Fruit fly (Drosophila melanogaster) whole organism, wandering third instar larva: ENCODE results near the gene CG42263.
A peak's percentile ranks its signal among the peaks of the same experiment; 100 is the strongest.

ENCODE experiments used
- Abd-B ChIP-seq: fragments of >200 bp; optimal IDR thresholded peaks from 2 replicates; lab custom pipeline; 2017; ENCODE audit warnings: missing biosample characterization, missing genetic modification characterization
- CG32264 ChIP-seq: fragments of 200-800 bp; sonication (Bioruptor generic); optimal IDR thresholded peaks from 2 replicates; lab custom pipeline; 2016; ENCODE audit warnings: missing biosample characterization, missing genetic modification characterization
- CG9705 ChIP-seq: fragments of 200-800 bp; sonication (Bioruptor generic); optimal IDR thresholded peaks from 2 replicates; lab custom pipeline; 2018; ENCODE audit warnings: missing biosample characterization, mild to moderate bottlenecking, missing genetic modification characterization
- CrebA ChIP-seq: fragments of 200-800 bp; sonication (Bioruptor generic); optimal IDR thresholded peaks from 2 replicates; lab custom pipeline; 2016; ENCODE audit warnings: missing biosample characterization, mild to moderate bottlenecking, missing genetic modification characterization, borderline replicate concordance
- Dfd ChIP-seq: fragments of >200 bp; optimal IDR thresholded peaks from 2 replicates; lab custom pipeline; 2017; ENCODE audit warnings: missing biosample characterization, missing genetic modification characterization
- Dif ChIP-seq: fragments of 200-275, 200-300 bp; sonication (Bioruptor generic); optimal IDR thresholded peaks from 2 replicates; lab custom pipeline; 2018; ENCODE audit warnings: missing biosample characterization, missing genetic modification characterization; ENCODE audit not compliant: partially characterized antibody
- GATAd ChIP-seq: sonication (Bioruptor generic); optimal IDR thresholded peaks from 2 replicates; lab custom pipeline; 2016; ENCODE audit warnings: missing biosample characterization, missing genetic modification characterization
- HLH106 ChIP-seq: fragments of 200-800 bp; optimal IDR thresholded peaks from 3 replicates; lab custom pipeline; 2019; ENCODE audit warnings: missing biosample characterization, mild to moderate bottlenecking, missing genetic modification characterization, moderate library complexity
- Hnf4 ChIP-seq: fragments of 200-800 bp; sonication (Bioruptor generic); optimal IDR thresholded peaks from 2 replicates; lab custom pipeline; 2016; ENCODE audit warnings: missing biosample characterization, mild to moderate bottlenecking, missing genetic modification characterization
- Hr78 ChIP-seq: fragments of >200 bp; optimal IDR thresholded peaks from 2 replicates; lab custom pipeline; 2017; ENCODE audit warnings: missing biosample characterization, missing genetic modification characterization
- Hr83 ChIP-seq: fragments of 200-300 bp; sonication (Bioruptor generic); optimal IDR thresholded peaks from 2 replicates; lab custom pipeline; 2016; ENCODE audit warnings: missing biosample characterization, mild to moderate bottlenecking, missing genetic modification characterization, moderate library complexity; ENCODE audit not compliant: poor library complexity, severe bottlenecking
- Jra ChIP-seq: sonication (Bioruptor generic); optimal IDR thresholded peaks from 2 replicates; lab custom pipeline; 2016; ENCODE audit warnings: missing biosample characterization, missing genetic modification characterization
- Mio ChIP-seq: sonication (Bioruptor generic); optimal IDR thresholded peaks from 2 replicates; lab custom pipeline; 2016; ENCODE audit warnings: missing biosample characterization, missing genetic modification characterization
- Myc ChIP-seq: fragments of >200 bp; optimal IDR thresholded peaks from 2 replicates; lab custom pipeline; 2017
- N ChIP-seq: fragments of >200 bp; optimal IDR thresholded peaks from 2 replicates; lab custom pipeline; 2018; ENCODE audit warnings: missing biosample characterization, missing external identifiers, missing genetic modification characterization
- OdsH ChIP-seq: fragments of 200-800 bp; sonication (Bioruptor generic); optimal IDR thresholded peaks from 2 replicates; lab custom pipeline; 2016; ENCODE audit warnings: missing biosample characterization, mild to moderate bottlenecking, missing genetic modification characterization
- Rel ChIP-seq, 2 experiments: fragments of 200-800 bp; sonication (Bioruptor generic) in 1 of 2; optimal IDR thresholded peaks; 2 replicates in 1 of 2; 3 replicates in 1 of 2; lab custom pipeline; 2016 to 2019; ENCODE audit warnings: mild to moderate bottlenecking in 2 of 2, missing biosample characterization in 2 of 2, missing genetic modification characterization in 2 of 2, moderate library complexity in 1 of 2
- Sp1 ChIP-seq: fragments of 200-800 bp; sonication (Bioruptor generic); optimal IDR thresholded peaks from 3 replicates; lab custom pipeline; 2019; ENCODE audit warnings: missing biosample characterization, mild to moderate bottlenecking, missing genetic modification characterization, moderate library complexity
- Vsx2 ChIP-seq: fragments of 200-300, 225-300 bp; sonication (Bioruptor generic); optimal IDR thresholded peaks from 2 replicates; lab custom pipeline; 2018; ENCODE audit warnings: missing biosample characterization, missing genetic modification characterization; ENCODE audit not compliant: partially characterized antibody
- br ChIP-seq: fragments of 200-800 bp; sonication (Bioruptor generic); optimal IDR thresholded peaks from 2 replicates; lab custom pipeline; 2016; ENCODE audit warnings: missing biosample characterization, missing genetic modification characterization
- brk ChIP-seq: fragments of 200-800 bp; sonication (Bioruptor generic); optimal IDR thresholded peaks from 2 replicates; lab custom pipeline; 2016; ENCODE audit warnings: missing biosample characterization, mild to moderate bottlenecking, missing genetic modification characterization
- dl ChIP-seq, 2 experiments: fragments of 175-275, 200-275 bp in 1 of 2; fragments of 200-275 bp in 1 of 2; sonication (Bioruptor generic); optimal IDR thresholded peaks; lab custom pipeline; 2018; ENCODE audit warnings: mild to moderate bottlenecking in 2 of 2, missing biosample characterization in 2 of 2, missing genetic modification characterization in 2 of 2, moderate library complexity in 2 of 2; ENCODE audit not compliant: partially characterized antibody in 2 of 2, insufficient read depth in 1 of 2
- dmrt93B ChIP-seq: fragments of 200-800 bp; sonication (Bioruptor generic); optimal IDR thresholded peaks from 2 replicates; lab custom pipeline; 2018; ENCODE audit warnings: missing biosample characterization, mild to moderate bottlenecking, missing genetic modification characterization
- dsf ChIP-seq: sonication (Bioruptor generic); optimal IDR thresholded peaks from 2 replicates; lab custom pipeline; 2016; ENCODE audit warnings: missing biosample characterization, missing genetic modification characterization, borderline replicate concordance
- ey ChIP-seq: fragments of 200-800 bp; sonication (Bioruptor generic); optimal IDR thresholded peaks from 2 replicates; lab custom pipeline; 2016; ENCODE audit warnings: missing biosample characterization, missing genetic modification characterization
- foxo ChIP-seq, 2 experiments: fragments of 200-800 bp; sonication (Bioruptor generic); optimal IDR thresholded peaks; 2 replicates in 1 of 2; 3 replicates in 1 of 2; lab custom pipeline; 2016 to 2017; ENCODE audit warnings: missing biosample characterization in 2 of 2, missing genetic modification characterization in 2 of 2
- fru ChIP-seq: fragments of 200-800 bp; sonication (Bioruptor generic); optimal IDR thresholded peaks from 3 replicates; lab custom pipeline; 2016; ENCODE audit warnings: missing biosample characterization, mild to moderate bottlenecking, missing genetic modification characterization
- h ChIP-seq: fragments of 200-800 bp; sonication (Bioruptor generic); optimal IDR thresholded peaks from 3 replicates; lab custom pipeline; 2016; ENCODE audit warnings: missing biosample characterization, mild to moderate bottlenecking, missing genetic modification characterization
- jim ChIP-seq: fragments of 175-275, 200-325 bp; sonication (Bioruptor generic); optimal IDR thresholded peaks from 2 replicates; lab custom pipeline; 2016; ENCODE audit warnings: missing biosample characterization, mild to moderate bottlenecking, missing genetic modification characterization
- lola ChIP-seq: fragments of >200 bp; optimal IDR thresholded peaks from 2 replicates; lab custom pipeline; 2017; ENCODE audit warnings: missing biosample characterization, missing genetic modification characterization
- pan ChIP-seq: fragments of >200 bp; optimal IDR thresholded peaks from 2 replicates; lab custom pipeline; 2017
- psq ChIP-seq: fragments of 200-800 bp; sonication (Bioruptor generic); optimal IDR thresholded peaks from 3 replicates; lab custom pipeline; 2017; ENCODE audit warnings: missing biosample characterization, mild to moderate bottlenecking, missing genetic modification characterization, moderate library complexity
- rgr ChIP-seq: fragments of 200-800 bp; sonication (Bioruptor generic); optimal IDR thresholded peaks from 3 replicates; lab custom pipeline; 2016; ENCODE audit warnings: missing biosample characterization, mild to moderate bottlenecking, missing genetic modification characterization
- sage ChIP-seq: fragments of 200-800 bp; sonication (Bioruptor generic); optimal IDR thresholded peaks from 2 replicates; lab custom pipeline; 2016; ENCODE audit warnings: missing biosample characterization, mild to moderate bottlenecking, missing genetic modification characterization
- sv ChIP-seq: fragments of 200-800 bp; sonication (Bioruptor generic); optimal IDR thresholded peaks from 3 replicates; lab custom pipeline; 2016; ENCODE audit warnings: missing biosample characterization, missing genetic modification characterization
- tai ChIP-seq: sonication (Bioruptor generic); optimal IDR thresholded peaks from 2 replicates; lab custom pipeline; 2016; ENCODE audit warnings: missing biosample characterization, missing genetic modification characterization
- usp ChIP-seq: fragments of >200 bp; optimal IDR thresholded peaks from 2 replicates; lab custom pipeline; 2017; ENCODE audit warnings: missing biosample characterization, missing genetic modification characterization
- woc ChIP-seq: sonication (Bioruptor generic); optimal IDR thresholded peaks from 2 replicates; lab custom pipeline; 2016; ENCODE audit warnings: missing biosample characterization, mild to moderate bottlenecking, missing genetic modification characterization

Gene CG42263

dm6 chr3L:20002482-20003234 is 47.1 kb upstream of the CG42263 start, which contains the start of gene CG7668:
TSS of gene CG7668 (plus strand) at chr3L:20002736.
- peak; percentile 89 for TF ChIP-seq CG9705
- peak; percentile 88 for TF ChIP-seq ey (GFP tag; lab: Kevin White, UChicago)
- TF ChIP-seq dl (GFP tag; optimal IDR thresholded peaks at IDR 0.05; lab: Kevin White, UChicago; ENCODE audit: insufficient read depth in 1 of 2, partially characterized antibody in 2 of 2): no peak
- TF ChIP-seq usp (GFP tag; lab: Kevin White, UChicago): no peak
- peak; percentile 69 for TF ChIP-seq dsf
- TF ChIP-seq h: peak; percentile 93
- TF ChIP-seq Myc (lab: Kevin White, UChicago): no peak
- peak; percentile 91 for TF ChIP-seq fru (GFP tag; lab: Kevin White, UChicago)
- peak; percentile 95 for TF ChIP-seq HLH106 (tag; lab: Kevin White, UChicago)
- TF ChIP-seq OdsH (GFP tag; lab: Kevin White, UChicago): peak; percentile 90
- TF ChIP-seq lola (GFP tag; lab: Kevin White, UChicago): no peak
- peak in 1 of 2 experiments; percentile 94 for TF ChIP-seq foxo (GFP tag; optimal IDR thresholded peaks at IDR 0.05; lab: Kevin White, UChicago)
- no peak for TF ChIP-seq Abd-B (GFP tag; lab: Kevin White, UChicago)
- TF ChIP-seq dmrt93B: peak; percentile 76
- TF ChIP-seq Hnf4 (GFP tag; lab: Kevin White, UChicago): peak; percentile 87
- no peak for TF ChIP-seq Hr78 (GFP tag; lab: Kevin White, UChicago)
- peak; percentile 75 for TF ChIP-seq tai (GFP tag; lab: Kevin White, UChicago)
- TF ChIP-seq psq (GFP tag; lab: Kevin White, UChicago): peak; percentile 81
- TF ChIP-seq jim (GFP tag; lab: Kevin White, UChicago): no peak
- peak; percentile 81 for TF ChIP-seq Hr83 (GFP tag; lab: Kevin White, UChicago)
- peak; percentile 73 for TF ChIP-seq sage (GFP tag; lab: Kevin White, UChicago)
- peak; percentile 93 for TF ChIP-seq rgr
- no peak for TF ChIP-seq N (GFP tag; lab: Kevin White, UChicago)
- no peak for TF ChIP-seq Dfd
- peak; percentile 89 for TF ChIP-seq br
- no peak for TF ChIP-seq Dif (GFP tag; lab: Kevin White, UChicago)
- TF ChIP-seq Rel (GFP tag; optimal IDR thresholded peaks at IDR 0.05; lab: Kevin White, UChicago): peak; percentile 40
- TF ChIP-seq Rel (tag; optimal IDR thresholded peaks at IDR 0.05; lab: Kevin White, UChicago): peak; percentile 80
- TF ChIP-seq Sp1 (GFP tag; lab: Kevin White, UChicago): peak; percentile 95
- peak; percentile 37 for TF ChIP-seq GATAd (GFP tag; lab: Kevin White, UChicago)
- TF ChIP-seq woc (GFP tag; lab: Kevin White, UChicago): peak; percentile 79
- TF ChIP-seq CG32264 (GFP tag; lab: Kevin White, UChicago): peak; percentile 65
- peak; percentile 86 for TF ChIP-seq brk (GFP tag; lab: Kevin White, UChicago)
- peak; percentile 75 for TF ChIP-seq Jra (GFP tag; lab: Kevin White, UChicago)
- peak; percentile 28 for TF ChIP-seq pan
- no peak for TF ChIP-seq Vsx2 (GFP tag; lab: Kevin White, UChicago)
- no peak for TF ChIP-seq Mio (GFP tag; lab: Kevin White, UChicago)
- peak; percentile 85 for TF ChIP-seq sv (GFP tag; lab: Kevin White, UChicago)
- TF ChIP-seq CrebA: peak; percentile 63

- peak; percentile 56 for TF ChIP-seq woc (GFP tag; lab: Kevin White, UChicago)
- no peak for TF ChIP-seq OdsH (GFP tag; lab: Kevin White, UChicago)
- peak; percentile 41 for TF ChIP-seq fru (GFP tag; lab: Kevin White, UChicago)
Observed at dm6 chr3L:20000878-20001640, 45.5 kb upstream of the CG42263 start.
